Worm (Caenorhabditis elegans) whole organism, early embryonic: ENCODE data around the gene str-89.

ENCODE experiments used
- F13C5.2 ChIP-seq: sonication (generic microtip); optimal IDR thresholded peaks from 2 replicates; lab custom pipeline; 2017; ENCODE audit warnings: mild to moderate bottlenecking, missing genetic modification characterization, inconsistent platforms, missing compliant biosample characterization
- aly-1 ChIP-seq: sonication (generic microtip); optimal IDR thresholded peaks from 2 replicates; lab custom pipeline; 2016; ENCODE audit warnings: missing genetic modification characterization, missing compliant biosample characterization

ce11 chrV:17699097-17699496 lies 30.5 kb downstream of the str-89 start, which contains the start of gene Y26G10.4:
- no peak for TF ChIP-seq aly-1
- TF ChIP-seq F13C5.2 (tag; lab: Kevin White, UChicago): no peak
